Worm (Caenorhabditis elegans) whole organism, late embryonic: ENCODE data around the gene fbxa-194.

Experiments used
- F13H6.1 ChIP-seq: sonication (generic microtip); optimal IDR thresholded peaks from 2 replicates; lab custom pipeline; 2016; ENCODE audit warnings: missing genetic modification characterization, missing compliant biosample characterization
- ahr-1 ChIP-seq: sonication (generic microtip); optimal IDR thresholded peaks from 2 replicates; lab custom pipeline; 2016; ENCODE audit warnings: missing genetic modification characterization, missing compliant biosample characterization
- ceh-9 ChIP-seq: sonication (generic microtip); optimal IDR thresholded peaks from 2 replicates; lab custom pipeline; 2016; ENCODE audit warnings: mild to moderate bottlenecking, missing genetic modification characterization, inconsistent platforms, missing compliant biosample characterization
- lim-6 ChIP-seq: sonication (generic microtip); optimal IDR thresholded peaks from 2 replicates; lab custom pipeline; 2016; ENCODE audit warnings: missing genetic modification characterization, missing compliant biosample characterization
- nfya-1 ChIP-seq: sonication (generic microtip); optimal IDR thresholded peaks from 2 replicates; lab custom pipeline; 2017; ENCODE audit warnings: missing genetic modification characterization, mild to moderate bottlenecking, missing compliant biosample characterization, antibody characterized with exemption, moderate library complexity
- pqm-1 ChIP-seq: sonication (generic microtip); optimal IDR thresholded peaks from 2 replicates; lab custom pipeline; 2016; ENCODE audit warnings: missing genetic modification characterization, missing compliant biosample characterization

- TF ChIP-seq nfya-1 (no peak), lim-6 (tag; lab: Kevin White, UChicago) (no peak), ceh-9 (tag; lab: Kevin White, UChicago) (no peak), pqm-1 (no peak), F13H6.1 (tag; lab: Kevin White, UChicago) (no peak), ahr-1 (tag; lab: Kevin White, UChicago) (no peak)
These were observed 49.8 kb downstream of the fbxa-194 start, which contains the start of gene Y116F11A.3 for ce11 chrV:19728731-19729130.
